Worm (Caenorhabditis elegans) whole organism, L2 larva: Measurements from ENCODE around the gene C56E6.2.

Experiments used
- C34F6.9 ChIP-seq: fragments of 150-350 bp; optimal IDR thresholded peaks from 2 replicates; lab custom pipeline; 2014; ENCODE audit warnings: missing biosample characterization, missing genetic modification characterization
- R02D3.7 ChIP-seq: fragments of 150-350 bp; optimal IDR thresholded peaks from 2 replicates; lab custom pipeline; 2014; ENCODE audit warnings: missing biosample characterization, missing genetic modification characterization
- Y55F3AM.14 ChIP-seq: fragments of 200-800 bp; sonication (Bioruptor generic); optimal IDR thresholded peaks from 2 replicates; lab custom pipeline; 2018; ENCODE audit warnings: mild to moderate bottlenecking, missing genetic modification characterization, missing compliant biosample characterization
- ZK546.5 ChIP-seq: sonication (generic microtip); optimal IDR thresholded peaks from 2 replicates; lab custom pipeline; 2017; ENCODE audit warnings: missing biosample characterization, missing genetic modification characterization
- alr-1 ChIP-seq: fragments of 150-350 bp; optimal IDR thresholded peaks from 2 replicates; lab custom pipeline; 2014; ENCODE audit warnings: missing biosample characterization, missing genetic modification characterization
- ama-1 ChIP-seq: fragments of 150-350 bp; optimal IDR thresholded peaks from 2 replicates; lab custom pipeline; 2018; ENCODE audit warnings: inconsistent platforms
- blmp-1 ChIP-seq: sonication (generic microtip); optimal IDR thresholded peaks from 2 replicates; lab custom pipeline; 2017; ENCODE audit warnings: missing genetic modification characterization, mild to moderate bottlenecking, missing compliant biosample characterization, antibody characterized with exemption, moderate library complexity; ENCODE audit not compliant: insufficient read depth
- ceh-16 ChIP-seq: fragments of 150-350 bp; optimal IDR thresholded peaks from 2 replicates; lab custom pipeline; 2014; ENCODE audit warnings: missing biosample characterization, missing genetic modification characterization
- crh-2 ChIP-seq: sonication (generic microtip); optimal IDR thresholded peaks from 2 replicates; lab custom pipeline; 2017; ENCODE audit warnings: missing biosample characterization, missing genetic modification characterization
- egl-27 ChIP-seq: sonication (generic microtip); optimal IDR thresholded peaks from 3 replicates; lab custom pipeline; 2017; ENCODE audit warnings: missing biosample characterization, missing genetic modification reagents, missing genetic modification characterization
- elt-1 ChIP-seq: fragments of 150-350 bp; optimal IDR thresholded peaks from 2 replicates; lab custom pipeline; 2014; ENCODE audit warnings: missing biosample characterization, missing genetic modification characterization
- elt-3 ChIP-seq: sonication (generic microtip); optimal IDR thresholded peaks from 2 replicates; lab custom pipeline; 2017; ENCODE audit warnings: missing biosample characterization, missing genetic modification characterization
- fos-1 ChIP-seq: fragments of 150-350 bp; optimal IDR thresholded peaks from 2 replicates; lab custom pipeline; 2014; ENCODE audit warnings: missing biosample characterization, missing genetic modification characterization
- lin-11 ChIP-seq: fragments of 150-350 bp; sonication (generic microtip); optimal IDR thresholded peaks from 2 replicates; lab custom pipeline; 2014; ENCODE audit warnings: missing biosample characterization, missing genetic modification characterization, inconsistent platforms, mixed read lengths
- lin-13 ChIP-seq: fragments of 150-350 bp; optimal IDR thresholded peaks from 2 replicates; lab custom pipeline; 2014; ENCODE audit warnings: missing biosample characterization, missing genetic modification reagents, missing genetic modification characterization
- lin-39 ChIP-seq: fragments of 150-350 bp; optimal IDR thresholded peaks from 2 replicates; lab custom pipeline; 2014; ENCODE audit warnings: missing biosample characterization, missing genetic modification reagents, missing genetic modification characterization
- lsy-2 ChIP-seq, 2 experiments: fragments of 150-350 bp in 1 of 2; sonication (generic microtip) in 1 of 2; optimal IDR thresholded peaks; 2 replicates each; lab custom pipeline; 2014 to 2017; ENCODE audit warnings: missing biosample characterization in 2 of 2, missing genetic modification characterization in 2 of 2
- mab-5 ChIP-seq: fragments of 150-350 bp; optimal IDR thresholded peaks from 2 replicates; lab custom pipeline; 2014; ENCODE audit warnings: missing biosample characterization, missing genetic modification characterization
- mbf-1 ChIP-seq: sonication (generic microtip); optimal IDR thresholded peaks from 2 replicates; lab custom pipeline; 2017; ENCODE audit warnings: missing biosample characterization, missing genetic modification characterization
- nhr-10 ChIP-seq: sonication (generic microtip); optimal IDR thresholded peaks from 2 replicates; lab custom pipeline; 2017; ENCODE audit warnings: missing biosample characterization, missing genetic modification characterization
- nhr-11 ChIP-seq: fragments of 150-350 bp; optimal IDR thresholded peaks from 2 replicates; lab custom pipeline; 2014; ENCODE audit warnings: missing biosample characterization, missing genetic modification characterization
- nhr-12 ChIP-seq: fragments of 150-350 bp; optimal IDR thresholded peaks from 2 replicates; lab custom pipeline; 2014; ENCODE audit warnings: missing biosample characterization, missing genetic modification characterization
- nhr-129 ChIP-seq: fragments of 150-350 bp; optimal IDR thresholded peaks from 2 replicates; lab custom pipeline; 2014; ENCODE audit warnings: missing biosample characterization, missing genetic modification characterization
- nhr-21 ChIP-seq: fragments of 150-350 bp; optimal IDR thresholded peaks from 2 replicates; lab custom pipeline; 2014; ENCODE audit warnings: missing biosample characterization, missing genetic modification characterization
- nhr-23 ChIP-seq: fragments of 150-350 bp; optimal IDR thresholded peaks from 2 replicates; lab custom pipeline; 2014; ENCODE audit warnings: missing biosample characterization, missing genetic modification reagents, missing genetic modification characterization
- nhr-237 ChIP-seq: fragments of 150-350 bp; optimal IDR thresholded peaks from 2 replicates; lab custom pipeline; 2014; ENCODE audit warnings: missing biosample characterization, missing genetic modification characterization
- nhr-25 ChIP-seq: fragments of 150-350 bp; sonication (generic microtip); optimal IDR thresholded peaks from 3 replicates; lab custom pipeline; 2014; ENCODE audit warnings: missing biosample characterization, missing genetic modification characterization
- peb-1 ChIP-seq: fragments of 150-350 bp; optimal IDR thresholded peaks from 2 replicates; lab custom pipeline; 2014; ENCODE audit warnings: missing biosample characterization, missing genetic modification characterization
- skn-1 ChIP-seq: sonication (generic microtip); optimal IDR thresholded peaks from 2 replicates; lab custom pipeline; 2017; ENCODE audit warnings: missing biosample characterization, missing genetic modification characterization
- sma-3 ChIP-seq: sonication (generic microtip); optimal IDR thresholded peaks from 2 replicates; lab custom pipeline; 2016; ENCODE audit warnings: missing genetic modification reagents, missing genetic modification characterization, missing compliant biosample characterization
- unc-39 ChIP-seq: fragments of 150-350 bp; optimal IDR thresholded peaks from 2 replicates; lab custom pipeline; 2014; ENCODE audit warnings: missing biosample characterization, missing genetic modification characterization
- unc-62 ChIP-seq: fragments of 150-350 bp; optimal IDR thresholded peaks from 2 replicates; lab custom pipeline; 2014; ENCODE audit warnings: missing biosample characterization, missing genetic modification reagents, missing genetic modification characterization
- zag-1 ChIP-seq: fragments of 150-350 bp; optimal IDR thresholded peaks from 2 replicates; lab custom pipeline; 2014; ENCODE audit warnings: missing biosample characterization, missing genetic modification characterization
- ztf-1 ChIP-seq: fragments of 200-800 bp; sonication (Bioruptor generic); conservative IDR thresholded peaks from 2 replicates; pipeline ENCODE4 v1.3.6; 2022; ENCODE audit warnings: missing genetic modification characterization, missing compliant biosample characterization

C56E6.2 gene

DNA sequence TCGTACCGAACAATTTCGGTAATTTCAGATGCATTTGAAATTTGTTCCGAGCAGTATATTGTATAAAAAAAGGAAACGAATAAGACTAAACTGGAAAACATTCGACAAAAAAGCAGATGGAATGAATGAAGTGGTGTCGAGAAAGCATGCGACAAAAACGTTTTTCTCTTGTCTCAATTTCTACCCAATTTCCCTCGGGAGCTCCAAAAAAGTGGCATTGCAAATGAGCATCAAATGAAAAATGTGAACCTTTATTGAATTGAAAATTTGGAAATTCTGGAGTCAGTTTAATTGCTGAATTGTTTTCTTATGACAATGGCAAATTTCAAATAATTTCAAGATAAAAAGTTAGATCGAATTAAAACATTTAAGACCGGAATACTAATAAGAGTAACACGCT lies 24.6 kb upstream of the C56E6.2 start, which contains the start of gene R05G9.5:
Gene R05G9.5 (minus strand): TSS at position 101 of the 400 bp plus-strand sequence.
- no peak for TF ChIP-seq nhr-23 (tag; lab: Kevin White, UChicago)
- no peak for TF ChIP-seq ZK546.5
- TF ChIP-seq, all 48 proteins: peak for 0

ce11 chrII:6501420-6501819 lies 23.3 kb upstream of the C56E6.2 start, which contains the start of gene R05G9.3:
Gene R05G9.3, minus strand, starts transcription at chrII:6501520.
- no peak for TF ChIP-seq nhr-10
- TF ChIP-seq R02D3.7 (tag; lab: Kevin White, UChicago) = no peak

DNA sequence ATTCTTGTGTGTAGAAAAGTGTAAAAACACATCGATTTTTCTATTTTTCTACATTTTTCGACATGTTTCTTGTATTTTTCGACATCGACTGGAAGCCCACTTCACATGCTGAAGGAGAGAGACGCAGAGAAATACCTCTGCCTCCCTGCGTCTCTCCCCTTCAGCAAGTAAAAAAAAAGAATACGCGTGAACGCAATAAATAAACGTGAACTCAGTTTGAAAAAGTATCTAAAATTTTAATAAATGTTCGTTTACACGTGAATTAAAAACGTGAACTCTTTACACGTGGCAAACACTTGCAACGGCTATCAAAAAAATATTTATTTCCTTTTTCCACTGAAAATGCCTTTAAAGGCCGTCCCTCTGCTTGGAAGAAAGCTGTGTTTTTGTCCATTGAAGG lies 21.9 kb upstream of the C56E6.2 start, which contains the start of gene R05G9.1:
Gene R05G9.1 (plus strand): TSS at position 343 of the 400 bp plus-strand sequence.
- TF ChIP-seq sma-3 (GFP tag; lab: Kevin White, UChicago) (no peak), egl-27 (tag; lab: Kevin White, UChicago) (no peak), alr-1 (no peak), C34F6.9 (peak; percentile 35), lin-11 (tag; lab: Kevin White, UChicago) (no peak), peb-1 (tag; lab: Kevin White, UChicago) (no peak), ceh-16 (no peak), ama-1 (lab: Kevin White, UChicago) (no peak)

DNA sequence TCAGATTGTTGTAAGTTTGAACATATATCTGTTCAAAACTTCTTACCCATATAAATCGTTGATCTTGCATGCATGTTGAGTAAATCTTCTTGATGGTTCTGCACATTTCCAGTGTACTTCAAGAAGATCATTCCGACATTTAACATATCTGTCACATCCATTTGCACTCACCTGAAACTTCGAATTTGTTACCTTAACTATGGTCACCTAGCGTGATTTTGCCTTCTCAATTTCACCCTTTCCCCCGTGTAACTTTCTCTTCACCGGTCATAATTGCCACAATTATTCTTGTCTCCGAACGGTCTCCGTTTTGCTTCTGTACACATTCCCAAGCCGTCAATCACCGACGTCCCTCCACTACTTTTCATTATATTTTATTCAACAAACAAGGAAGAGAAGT lies 11.4 kb upstream of the C56E6.2 start:
- no peak for TF ChIP-seq egl-27 (tag; lab: Kevin White, UChicago)
- TF ChIP-seq peb-1 (tag; lab: Kevin White, UChicago) = no peak
- no peak for TF ChIP-seq zag-1 (tag; lab: Kevin White, UChicago)
- TF ChIP-seq lin-39 = no peak

DNA sequence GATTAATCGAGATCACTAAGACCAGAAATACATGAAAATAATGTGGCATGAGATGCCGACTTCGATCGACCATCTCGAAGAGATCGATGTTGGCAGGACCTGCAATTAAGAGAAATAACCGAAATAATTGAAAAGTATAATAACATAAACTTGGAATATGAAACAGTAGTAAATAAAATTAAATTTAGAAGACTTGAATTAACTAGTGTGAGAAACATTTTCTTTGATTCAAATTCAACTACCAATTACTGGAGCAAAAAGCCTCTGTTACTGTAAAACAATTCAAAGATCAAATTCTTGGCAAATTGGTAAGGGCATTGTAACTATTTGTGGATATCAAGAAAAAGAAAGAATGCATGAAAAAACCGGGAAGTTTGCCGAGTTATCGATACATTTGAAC lies 10.8 kb upstream of the C56E6.2 start, which contains the start of gene R05G9R.1:
Gene R05G9R.1 (minus strand): TSS at position 101 of the 400 bp plus-strand sequence.
- no peak for TF ChIP-seq lsy-2 (tag; optimal IDR thresholded peaks at IDR 0.05; lab: Kevin White, UChicago)
- TF ChIP-seq crh-2 (tag; lab: Kevin White, UChicago) = no peak
- no peak for TF ChIP-seq nhr-10
- no peak for TF ChIP-seq blmp-1 (tag; lab: Kevin White, UChicago)
- no peak for TF ChIP-seq R02D3.7 (tag; lab: Kevin White, UChicago)
- TF ChIP-seq ZK546.5 = no peak
- TF ChIP-seq nhr-129 (tag; lab: Kevin White, UChicago) = no peak
- no peak for TF ChIP-seq elt-3 (tag; lab: Kevin White, UChicago)
- no peak for TF ChIP-seq egl-27 (tag; lab: Kevin White, UChicago)
- TF ChIP-seq Y55F3AM.14 (GFP tag; lab: Kevin White, UChicago) = no peak
- TF ChIP-seq lin-13 = no peak
- no peak for TF ChIP-seq ztf-1 (GFP tag; lab: Robert Waterston, UW)
- no peak for TF ChIP-seq C34F6.9
- TF ChIP-seq nhr-25 (tag; lab: Kevin White, UChicago) = no peak
- no peak for TF ChIP-seq nhr-237 (tag; lab: Kevin White, UChicago)
- no peak for TF ChIP-seq mbf-1 (tag; lab: Kevin White, UChicago)
- no peak for TF ChIP-seq fos-1 (tag; lab: Kevin White, UChicago)

- TF ChIP-seq blmp-1 (tag; lab: Kevin White, UChicago) = no peak
- TF ChIP-seq ZK546.5 = no peak
- no peak for TF ChIP-seq lin-39
- TF ChIP-seq Y55F3AM.14 (GFP tag; lab: Kevin White, UChicago) = no peak
- no peak for TF ChIP-seq nhr-21
- no peak for TF ChIP-seq ztf-1 (GFP tag; lab: Robert Waterston, UW)
- no peak for TF ChIP-seq nhr-12 (tag; lab: Kevin White, UChicago)
- no peak for TF ChIP-seq nhr-11 (tag; lab: Kevin White, UChicago)
Measured at ce11 chrII:6516276-6516675, 8.5 kb upstream of the C56E6.2 start, which contains the start of gene C56E6.7. Gene C56E6.7, plus strand, starts transcription at chrII:6516576.

DNA sequence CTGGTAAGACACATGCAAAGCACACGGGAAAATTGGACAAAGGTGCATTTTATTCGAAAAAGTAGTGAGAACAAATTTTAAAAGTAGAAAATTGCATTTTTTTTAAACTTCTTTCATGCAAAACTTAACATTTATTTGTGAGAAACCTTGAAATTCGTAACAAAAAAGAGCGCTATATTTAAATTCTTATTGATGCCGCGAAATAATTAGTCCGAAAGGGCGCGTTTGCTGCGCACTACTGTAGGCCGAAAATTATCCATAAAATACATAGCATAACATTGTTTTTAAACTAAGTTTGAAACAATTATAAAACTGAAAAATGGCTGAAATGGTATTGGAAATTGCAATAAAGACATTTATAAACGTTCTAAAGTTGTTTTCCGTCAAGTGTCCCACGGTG lies 5.0 kb upstream of the C56E6.2 start:
- TF ChIP-seq zag-1 (tag; lab: Kevin White, UChicago) (no peak), nhr-129 (tag; lab: Kevin White, UChicago) (no peak), elt-1 (tag; lab: Kevin White, UChicago) (no peak), mab-5 (tag; lab: Kevin White, UChicago) (no peak), unc-39 (tag; lab: Kevin White, UChicago) (no peak), C34F6.9 (no peak), crh-2 (tag; lab: Kevin White, UChicago) (no peak), egl-27 (tag; lab: Kevin White, UChicago) (no peak), Y55F3AM.14 (GFP tag; lab: Kevin White, UChicago) (no peak), unc-62 (GFP tag; lab: Kevin White, UChicago) (no peak), R02D3.7 (tag; lab: Kevin White, UChicago) (no peak), skn-1 (tag; lab: Kevin White, UChicago) (no peak)
